Fruit fly (Drosophila melanogaster) whole organism, embryonic: ENCODE results near the gene CG42399.

Experiments used
- CG10959 ChIP-seq: fragments of 200-800 bp; sonication (Bioruptor generic); IDR thresholded peaks from 2 replicates; pipeline ENCODE4 v1.3.6; 2022; ENCODE audit warnings: missing biosample characterization, missing genetic modification characterization
- CG12071 ChIP-seq: fragments of 200-800 bp; sonication (Bioruptor generic); optimal IDR thresholded peaks from 3 replicates; lab custom pipeline; 2018; ENCODE audit warnings: missing biosample characterization, mild to moderate bottlenecking, missing genetic modification characterization
- CG13296 ChIP-seq: fragments of 200-800 bp; sonication (Bioruptor generic); optimal IDR thresholded peaks from 3 replicates; lab custom pipeline; 2018; ENCODE audit warnings: missing biosample characterization, mild to moderate bottlenecking, missing genetic modification characterization
- CoRest ChIP-seq: fragments of 200-800 bp; sonication (Bioruptor generic); optimal IDR thresholded peaks from 3 replicates; lab custom pipeline; 2018; ENCODE audit warnings: missing biosample characterization, mild to moderate bottlenecking, missing genetic modification characterization, moderate library complexity
- HLH54F ChIP-seq: fragments of 200-800 bp; sonication (Bioruptor generic); optimal IDR thresholded peaks from 3 replicates; lab custom pipeline; 2016; ENCODE audit warnings: missing biosample characterization, missing genetic modification characterization
- NC2α ChIP-seq: fragments of 200-800 bp; sonication (Bioruptor generic); optimal IDR thresholded peaks from 2 replicates; lab custom pipeline; 2016; ENCODE audit warnings: missing biosample characterization, missing genetic modification characterization
- Sox100B ChIP-seq: fragments of 200-800 bp; sonication (Bioruptor generic); optimal IDR thresholded peaks from 3 replicates; lab custom pipeline; 2018; ENCODE audit warnings: missing biosample characterization, mild to moderate bottlenecking, missing genetic modification characterization
- ash1 ChIP-seq: fragments of 200-800 bp; sonication (Bioruptor generic); optimal IDR thresholded peaks from 2 replicates; lab custom pipeline; 2018; ENCODE audit warnings: missing biosample characterization, mild to moderate bottlenecking, missing genetic modification characterization
- chinmo ChIP-seq: fragments of 200-800 bp; sonication (Bioruptor generic); IDR thresholded peaks from 4 replicates; pipeline ENCODE4 v1.3.6; 2022; ENCODE audit warnings: missing biosample characterization, missing genetic modification characterization; ENCODE audit not compliant: partially characterized antibody
- crc ChIP-seq: fragments of 200-800 bp; sonication (Bioruptor generic); optimal IDR thresholded peaks from 2 replicates; lab custom pipeline; 2016; ENCODE audit warnings: missing biosample characterization, missing genetic modification characterization
- lola ChIP-seq, 3 experiments: fragments of >200 bp in 2 of 3; fragments of 200-800 bp in 1 of 3; sonication (Bioruptor generic) in 1 of 3; optimal IDR thresholded peaks; 2 replicates each; lab custom pipeline; 2017 to 2019; ENCODE audit warnings: missing biosample characterization in 3 of 3, missing genetic modification characterization in 3 of 3, mild to moderate bottlenecking in 1 of 3, moderate library complexity in 1 of 3
- sens ChIP-seq: fragments of 200-800 bp; sonication (Bioruptor generic); peaks from one replicate; lab custom pipeline; 2016; ENCODE audit warnings: missing biosample characterization, missing genetic modification characterization
- slbo ChIP-seq: fragments of 200-800 bp; sonication (Bioruptor generic); IDR thresholded peaks from 2 replicates; pipeline ENCODE4 v1.3.6; 2022; ENCODE audit warnings: missing biosample characterization, missing genetic modification characterization

- no peak for TF ChIP-seq slbo (GFP tag; lab: Robert Waterston, UW)
- no peak for TF ChIP-seq lola (GFP tag; optimal IDR thresholded peaks at IDR 0.05; lab: Kevin White, UChicago)
- no peak for TF ChIP-seq CG10959 (GFP tag; lab: Robert Waterston, UW)
- TF ChIP-seq CG12071, result no peak
- TF ChIP-seq ash1 (GFP tag; lab: Kevin White, UChicago), result no peak
- no peak for TF ChIP-seq chinmo (GFP tag; lab: Robert Waterston, UW)
- no peak for TF ChIP-seq crc (GFP tag; lab: Kevin White, UChicago)
- TF ChIP-seq CoRest (tag; lab: Kevin White, UChicago), result no peak
- TF ChIP-seq HLH54F, result no peak
- TF ChIP-seq sens (GFP tag; lab: Kevin White, UChicago), result no peak
- no peak for TF ChIP-seq NC2α (GFP tag; lab: Kevin White, UChicago)
- TF ChIP-seq Sox100B (GFP tag; lab: Kevin White, UChicago), result no peak
- TF ChIP-seq CG13296 (GFP tag; lab: Kevin White, UChicago), result no peak
These were observed 31.7 kb downstream of the CG42399 start, which contains the start of gene CG4822 for dm6 chr2L:121456-121831.
